Fruit fly (Drosophila melanogaster): Measurements from ENCODE around the gene CG4367.

DNA sequence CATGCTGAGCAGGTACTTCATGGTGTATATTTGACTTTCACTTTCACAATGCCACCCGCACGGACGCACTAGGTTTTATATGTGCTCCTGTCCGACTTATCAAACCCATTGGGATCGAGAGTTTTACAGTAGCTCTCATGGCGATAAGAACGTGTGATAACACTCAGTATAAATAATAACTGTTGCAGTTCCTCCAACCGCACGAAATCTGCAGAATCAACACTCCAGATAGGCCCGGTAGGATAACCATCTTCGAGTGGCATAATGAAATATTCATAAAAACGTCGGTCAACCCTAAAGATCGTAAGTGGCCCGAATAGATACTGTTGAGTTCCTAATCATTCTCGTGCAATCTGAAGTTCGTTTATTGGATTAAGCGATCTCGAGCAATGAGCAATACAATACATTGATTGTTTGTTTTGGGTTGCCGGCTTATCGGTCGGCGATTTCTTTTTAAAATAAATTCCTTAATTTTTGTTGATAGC lies 2.8 kb upstream of the CG4367 start, which contains the start of gene CG4362:
- TF ChIP-seq acj6 (GFP tag; optimal IDR thresholded peaks at IDR 0.05) (no peak), CG32006 (GFP tag; optimal IDR thresholded peaks at IDR 0.05) (no peak), OdsH (GFP tag; optimal IDR thresholded peaks at IDR 0.05) (no peak), Gug (GFP tag; IDR thresholded peaks at IDR 0.05) (no peak), Lpt (GFP tag; optimal IDR thresholded peaks at IDR 0.05) (no peak), CG3919 (GFP tag; optimal IDR thresholded peaks at IDR 0.05) (no peak), cyc (GFP tag; optimal IDR thresholded peaks at IDR 0.05) (no peak), CG6854 (GFP tag; optimal IDR thresholded peaks at IDR 0.05) (no peak), CG6276 (GFP tag; optimal IDR thresholded peaks at IDR 0.05) (no peak), Hr39 (GFP tag; optimal IDR thresholded peaks at IDR 0.05) (no peak)

Measured in whole organism, prepupa.